Worm (Caenorhabditis elegans): Measurements from ENCODE around the gene F46C8.1.

The F46C8.1 gene

ce11 chrX:7558928-7559455 is 10.7 kb downstream of the F46C8.1 start, which contains the start of the genes PDB1.1 and F08C6.5 (continued):
- no peak for TF ChIP-seq snpc-4 (tag; optimal IDR thresholded peaks at IDR 0.05)
- TF ChIP-seq nhr-102 (tag; optimal IDR thresholded peaks at IDR 0.05): no peak
- no peak for TF ChIP-seq zfp-3 (GFP tag; conservative IDR thresholded peaks at IDR 0.05)
- TF ChIP-seq ceh-44 (GFP tag; IDR thresholded peaks at IDR 0.05): no peak
- no peak for TF ChIP-seq F26F4.8 (GFP tag; conservative IDR thresholded peaks at IDR 0.05)
- no peak for TF ChIP-seq hmg-1.1 (GFP tag; IDR thresholded peaks at IDR 0.05)
- no peak for TF ChIP-seq duxl-1 (tag; optimal IDR thresholded peaks at IDR 0.05; ENCODE audit: poor library complexity)
- TF ChIP-seq pqm-1 (tag; optimal IDR thresholded peaks at IDR 0.05): peak; percentile 76
- no peak for TF ChIP-seq lin-1 (GFP tag; IDR thresholded peaks at IDR 0.05)
- TF ChIP-seq nhr-41 (GFP tag; IDR thresholded peaks at IDR 0.05): no peak
- TF ChIP-seq ceh-28 (tag; optimal IDR thresholded peaks at IDR 0.05): no peak
- TF ChIP-seq ctbp-1 (GFP tag; IDR thresholded peaks at IDR 0.05): no peak
- TF ChIP-seq pha-4 (GFP tag; IDR thresholded peaks at IDR 0.05): no peak
- TF ChIP-seq pha-4 (tag; optimal IDR thresholded peaks at IDR 0.05): no peak
- TF ChIP-seq tra-1 (GFP tag; IDR thresholded peaks at IDR 0.05): no peak
- no peak for TF ChIP-seq daf-16 (GFP tag; optimal IDR thresholded peaks at IDR 0.05)
- peak; percentile 88 for TF ChIP-seq daf-16 (tag; optimal IDR thresholded peaks at IDR 0.05)
- no peak for TF ChIP-seq saeg-2 (GFP tag; IDR thresholded peaks at IDR 0.05)
- no peak for TF ChIP-seq ceh-82 (tag; optimal IDR thresholded peaks at IDR 0.05)
- TF ChIP-seq unc-39 (tag; optimal IDR thresholded peaks at IDR 0.05): no peak
- no peak for TF ChIP-seq F44E2.7 (GFP tag; IDR thresholded peaks at IDR 0.05)
- TF ChIP-seq nhr-10 (tag; optimal IDR thresholded peaks at IDR 0.05): no peak
- no peak for TF ChIP-seq dmd-9 (GFP tag; IDR thresholded peaks at IDR 0.05)
- no peak for TF ChIP-seq fkh-10 (GFP tag; optimal IDR thresholded peaks at IDR 0.05)
- TF ChIP-seq nhr-237 (tag; optimal IDR thresholded peaks at IDR 0.05): no peak
- TF ChIP-seq dmd-8 (GFP tag; IDR thresholded peaks at IDR 0.05): no peak
- TF ChIP-seq ceh-62 (tag; optimal IDR thresholded peaks at IDR 0.05): no peak
- peak; percentile 4 for TF ChIP-seq dve-1 (tag; optimal IDR thresholded peaks at IDR 0.05; ENCODE audit: insufficient read depth)
- no peak for TF ChIP-seq Y5F2A.4 (GFP tag; optimal IDR thresholded peaks at IDR 0.05)
- no peak for TF ChIP-seq lin-13 (GFP tag; optimal IDR thresholded peaks at IDR 0.05)
- peak in 1 of 2 experiments; percentile 57 for TF ChIP-seq mdl-1 (tag; optimal IDR thresholded peaks at IDR 0.05)
- TF ChIP-seq php-3 (GFP tag; IDR thresholded peaks at IDR 0.05): peak; percentile 83
- no peak for TF ChIP-seq F49E8.2 (tag; optimal IDR thresholded peaks at IDR 0.05; ENCODE audit: borderline replicate concordance)
- no peak for TF ChIP-seq skn-1 (tag; optimal IDR thresholded peaks at IDR 0.05)
- TF ChIP-seq lin-29 (GFP tag; IDR thresholded peaks at IDR 0.05): no peak
- no peak for TF ChIP-seq Y48G9A.11 (GFP tag; IDR thresholded peaks at IDR 0.05)
- no peak for TF ChIP-seq T26A8.4 (GFP tag; IDR thresholded peaks at IDR 0.05)
- no peak for TF ChIP-seq D1046.2 (GFP tag; IDR thresholded peaks at IDR 0.05)
- TF ChIP-seq mxl-2 (GFP tag; conservative IDR thresholded peaks at IDR 0.05): no peak
- TF ChIP-seq attf-4 (tag; optimal IDR thresholded peaks at IDR 0.05): no peak
- TF ChIP-seq ztf-7 (tag; optimal IDR thresholded peaks at IDR 0.05): no peak
- TF ChIP-seq nhr-111 (GFP tag; optimal IDR thresholded peaks at IDR 0.05): no peak

ce11 chrX:7561972-7562371 is 13.7 kb downstream of the F46C8.1 start:
- TF ChIP-seq sdz-12 (GFP tag; optimal IDR thresholded peaks at IDR 0.05) (no peak), ces-1 (GFP tag; optimal IDR thresholded peaks at IDR 0.05) (no peak), rbr-2 (tag; optimal IDR thresholded peaks at IDR 0.05) (no peak), R02D3.7 (tag; optimal IDR thresholded peaks at IDR 0.05) (no peak), aly-2 (tag; optimal IDR thresholded peaks at IDR 0.05) (no peak), fkh-10 (GFP tag; optimal IDR thresholded peaks at IDR 0.05) (no peak), unc-130 (GFP tag; optimal IDR thresholded peaks at IDR 0.05) (no peak), Y48G9A.11 (GFP tag; IDR thresholded peaks at IDR 0.05) (no peak), pha-4 (GFP tag; IDR thresholded peaks at IDR 0.05) (no peak), pha-4 (tag; optimal IDR thresholded peaks at IDR 0.05) (no peak), php-3 (GFP tag; IDR thresholded peaks at IDR 0.05) (no peak), arid-1 (GFP tag; conservative IDR thresholded peaks at IDR 0.05) (no peak)
